Fruit fly (Drosophila melanogaster) whole organism, embryonic: ENCODE measurements around the gene unc-4.

Experiments used
- Adf1 ChIP-seq: fragments of 200-800 bp; sonication (Bioruptor generic); IDR thresholded peaks from 2 replicates; pipeline ENCODE4 v1.3.6; 2022; ENCODE audit warnings: missing biosample characterization, missing genetic modification characterization
- Atf6 ChIP-seq: fragments of 200-800 bp; sonication (Bioruptor generic); IDR thresholded peaks from 2 replicates; pipeline ENCODE4 v1.3.6; 2022; ENCODE audit warnings: missing biosample characterization, missing genetic modification characterization
- CG10321 ChIP-seq: fragments of 200-800 bp; sonication (Bioruptor generic); IDR thresholded peaks from 2 replicates; pipeline ENCODE4 v1.3.6; 2022; ENCODE audit warnings: missing biosample characterization, missing genetic modification characterization
- CG11504 ChIP-seq: fragments of 200-800 bp; sonication (Bioruptor generic); optimal IDR thresholded peaks from 3 replicates; lab custom pipeline; 2019; ENCODE audit warnings: missing biosample characterization, mild to moderate bottlenecking, missing genetic modification characterization, moderate library complexity
- CG11695 ChIP-seq: fragments of 200-800 bp; sonication (Bioruptor generic); IDR thresholded peaks from 3 replicates; pipeline ENCODE4 v1.3.6; 2022; ENCODE audit warnings: missing biosample characterization, missing genetic modification characterization
- CG11723 ChIP-seq: fragments of 200-800 bp; sonication (Bioruptor generic); optimal IDR thresholded peaks from 2 replicates; lab custom pipeline; 2017; ENCODE audit warnings: missing biosample characterization, mild to moderate bottlenecking, missing genetic modification characterization
- CG1233 ChIP-seq: fragments of 200-800 bp; sonication (Bioruptor generic); optimal IDR thresholded peaks from 4 replicates; lab custom pipeline; 2018; ENCODE audit warnings: missing biosample characterization, mild to moderate bottlenecking, missing genetic modification characterization
- CG13123 ChIP-seq: fragments of 200-800 bp; sonication (Bioruptor generic); optimal IDR thresholded peaks from 2 replicates; lab custom pipeline; 2016; ENCODE audit warnings: missing biosample characterization, missing genetic modification characterization
- CG13624 ChIP-seq: fragments of 200-800 bp; sonication (Bioruptor generic); optimal IDR thresholded peaks from 2 replicates; lab custom pipeline; 2016; ENCODE audit warnings: missing biosample characterization, missing genetic modification characterization
- CG17385 ChIP-seq: fragments of 200-800 bp; sonication (Bioruptor generic); optimal IDR thresholded peaks from 3 replicates; lab custom pipeline; 2018; ENCODE audit warnings: missing biosample characterization, mild to moderate bottlenecking, missing genetic modification characterization
- CG17829 ChIP-seq: fragments of 200-800 bp; optimal IDR thresholded peaks from 2 replicates; lab custom pipeline; 2019; ENCODE audit warnings: missing biosample characterization, mild to moderate bottlenecking, missing genetic modification characterization, moderate library complexity
- CG1832 ChIP-seq: fragments of 200-800 bp; sonication (Bioruptor generic); optimal IDR thresholded peaks from 2 replicates; lab custom pipeline; 2017; ENCODE audit warnings: missing biosample characterization, mild to moderate bottlenecking, missing genetic modification characterization, inconsistent platforms
- CG18764 ChIP-seq: fragments of 200-800 bp; sonication (Bioruptor generic); optimal IDR thresholded peaks from 3 replicates; lab custom pipeline; 2016; ENCODE audit warnings: missing biosample characterization, missing genetic modification characterization
- CG33213 ChIP-seq: fragments of 200-800 bp; sonication (Bioruptor generic); optimal IDR thresholded peaks from 3 replicates; lab custom pipeline; 2016; ENCODE audit warnings: missing biosample characterization, missing genetic modification characterization
- CG3407 ChIP-seq: fragments of 200-800 bp; sonication (Bioruptor generic); optimal IDR thresholded peaks from 2 replicates; lab custom pipeline; 2018; ENCODE audit warnings: missing biosample characterization, mild to moderate bottlenecking, missing genetic modification characterization
- CG42726 ChIP-seq: fragments of 200-800 bp; sonication (Bioruptor generic); IDR thresholded peaks from 2 replicates; pipeline ENCODE4 v1.3.6; 2022; ENCODE audit warnings: missing biosample characterization, missing genetic modification characterization; ENCODE audit not compliant: partially characterized antibody
- CG4328 ChIP-seq: fragments of 200-800 bp; sonication (Bioruptor generic); optimal IDR thresholded peaks from 3 replicates; lab custom pipeline; 2017; ENCODE audit warnings: missing biosample characterization, missing genetic modification reagents, missing genetic modification characterization
- CG7357 ChIP-seq: fragments of 200-800 bp; sonication (Bioruptor generic); IDR thresholded peaks from 3 replicates; pipeline ENCODE4 v1.3.6; 2022; ENCODE audit warnings: missing biosample characterization, missing genetic modification characterization
- CG7839 ChIP-seq: fragments of 200-800 bp; sonication (Bioruptor generic); optimal IDR thresholded peaks from 3 replicates; lab custom pipeline; 2018; ENCODE audit warnings: missing biosample characterization, mild to moderate bottlenecking, missing genetic modification characterization, moderate library complexity
- CoRest ChIP-seq: fragments of 200-800 bp; sonication (Bioruptor generic); optimal IDR thresholded peaks from 3 replicates; lab custom pipeline; 2018; ENCODE audit warnings: missing biosample characterization, mild to moderate bottlenecking, missing genetic modification characterization, moderate library complexity
- Dad ChIP-seq: fragments of 200-800 bp; sonication (Bioruptor generic); optimal IDR thresholded peaks from 3 replicates; lab custom pipeline; 2016; ENCODE audit warnings: missing biosample characterization, missing genetic modification characterization
- ERR ChIP-seq: fragments of 200-800 bp; sonication (Bioruptor generic); optimal IDR thresholded peaks from 2 replicates; lab custom pipeline; 2016; ENCODE audit warnings: missing biosample characterization, missing genetic modification characterization
- Gug ChIP-seq: fragments of 200-800 bp; sonication (Bioruptor generic); IDR thresholded peaks from 4 replicates; pipeline ENCODE4 v1.3.6; 2022; ENCODE audit warnings: missing biosample characterization, missing genetic modification characterization
- HmgZ ChIP-seq: fragments of 200-800 bp; sonication (Bioruptor generic); optimal IDR thresholded peaks from 2 replicates; lab custom pipeline; 2018; ENCODE audit warnings: missing biosample characterization, mild to moderate bottlenecking, missing genetic modification characterization
- Nf-YC ChIP-seq: fragments of 200-800 bp; optimal IDR thresholded peaks from 3 replicates; lab custom pipeline; 2019; ENCODE audit warnings: missing biosample characterization, mild to moderate bottlenecking, missing genetic modification characterization, moderate library complexity
- Opbp ChIP-seq: fragments of 200-800 bp; sonication (Bioruptor generic); IDR thresholded peaks from 3 replicates; pipeline ENCODE4 v1.3.6; 2022; ENCODE audit warnings: missing biosample characterization, missing genetic modification characterization; ENCODE audit not compliant: partially characterized antibody
- PHDP ChIP-seq: fragments of 200-800 bp; sonication (Bioruptor generic); optimal IDR thresholded peaks from 3 replicates; lab custom pipeline; 2018; ENCODE audit warnings: missing biosample characterization, mild to moderate bottlenecking, missing genetic modification characterization, moderate library complexity
- Rfx ChIP-seq: fragments of 200-800 bp; sonication (Bioruptor generic); IDR thresholded peaks from 2 replicates; pipeline ENCODE4 v1.3.6; 2022; ENCODE audit warnings: missing biosample characterization, missing genetic modification characterization
- Scr ChIP-seq: fragments of 200-800 bp; sonication (Bioruptor generic); IDR thresholded peaks from 2 replicates; pipeline ENCODE4 v1.3.6; 2022; ENCODE audit warnings: missing biosample characterization, missing genetic modification characterization; ENCODE audit not compliant: partially characterized antibody
- Sin3A ChIP-seq: fragments of >200 bp; optimal IDR thresholded peaks from 2 replicates; lab custom pipeline; 2018
- Stat92E ChIP-seq, 3 experiments: fragments of >200 bp in 2 of 3; fragments of 200-800 bp in 1 of 3; sonication (Bioruptor generic) in 1 of 3; optimal IDR thresholded peaks; 2 replicates each; lab custom pipeline; 2017 to 2019; ENCODE audit warnings: missing biosample characterization in 3 of 3, missing genetic modification characterization in 3 of 3, mild to moderate bottlenecking in 1 of 3, moderate library complexity in 1 of 3
- Trl ChIP-seq, 3 experiments: fragments of >200 bp in 2 of 3; fragments of 200-800 bp in 1 of 3; sonication (Bioruptor generic) in 1 of 3; optimal IDR thresholded peaks; 2 replicates in 1 of 3; 3 replicates in 2 of 3; lab custom pipeline; 2016 to 2017; ENCODE audit warnings: missing biosample characterization in 1 of 3, missing genetic modification characterization in 1 of 3
- Vsx1 ChIP-seq: fragments of 200-800 bp; sonication (Bioruptor generic); optimal IDR thresholded peaks from 2 replicates; lab custom pipeline; 2017; ENCODE audit warnings: missing biosample characterization, mild to moderate bottlenecking, missing genetic modification characterization, missing genetic modification reagents
- YL-1 ChIP-seq: fragments of 200-800 bp; sonication (Bioruptor generic); optimal IDR thresholded peaks from 3 replicates; lab custom pipeline; 2017; ENCODE audit warnings: missing biosample characterization, mild to moderate bottlenecking, missing genetic modification characterization
- ase ChIP-seq: fragments of 200-800 bp; sonication (Bioruptor generic); IDR thresholded peaks from 3 replicates; pipeline ENCODE4 v1.3.6; 2022; ENCODE audit warnings: missing biosample characterization, missing genetic modification characterization
- ato ChIP-seq: fragments of 200-800 bp; sonication (Bioruptor generic); IDR thresholded peaks from 2 replicates; pipeline ENCODE4 v1.3.6; 2022; ENCODE audit warnings: missing biosample characterization, missing genetic modification characterization; ENCODE audit not compliant: partially characterized antibody
- chn ChIP-seq: fragments of 200-800 bp; sonication (Bioruptor generic); optimal IDR thresholded peaks from 2 replicates; lab custom pipeline; 2016; ENCODE audit warnings: missing biosample characterization, missing genetic modification characterization
- crol ChIP-seq: fragments of 200-800 bp; sonication (Bioruptor generic); IDR thresholded peaks from 2 replicates; pipeline ENCODE4 v1.3.6; 2022; ENCODE audit warnings: missing biosample characterization, missing genetic modification characterization
- dm ChIP-seq: fragments of 200-800 bp; sonication (Bioruptor generic); optimal IDR thresholded peaks from 3 replicates; lab custom pipeline; 2016; ENCODE audit warnings: missing biosample characterization, missing genetic modification characterization
- fd96Cb ChIP-seq: fragments of 200-800 bp; sonication (Bioruptor generic); optimal IDR thresholded peaks from 2 replicates; lab custom pipeline; 2018; ENCODE audit warnings: missing biosample characterization, mild to moderate bottlenecking, missing genetic modification characterization, moderate library complexity
- nmo ChIP-seq: fragments of 200-800 bp; sonication (Bioruptor generic); optimal IDR thresholded peaks from 2 replicates; lab custom pipeline; 2018; ENCODE audit warnings: missing biosample characterization, mild to moderate bottlenecking, missing genetic modification characterization, moderate library complexity
- onecut ChIP-seq: fragments of 200-800 bp; sonication (Bioruptor generic); IDR thresholded peaks from 2 replicates; pipeline ENCODE4 v1.3.6; 2022; ENCODE audit warnings: missing biosample characterization, missing genetic modification characterization
- schlank ChIP-seq: fragments of 200-800 bp; sonication (Bioruptor generic); optimal IDR thresholded peaks from 2 replicates; lab custom pipeline; 2018; ENCODE audit warnings: missing biosample characterization, mild to moderate bottlenecking, missing genetic modification characterization
- sens ChIP-seq: fragments of 200-800 bp; sonication (Bioruptor generic); peaks from one replicate; lab custom pipeline; 2016; ENCODE audit warnings: missing biosample characterization, missing genetic modification characterization
- sens-2 ChIP-seq: fragments of 200-800 bp; sonication (Bioruptor generic); IDR thresholded peaks from 2 replicates; pipeline ENCODE4 v1.3.6; 2022; ENCODE audit warnings: missing biosample characterization, missing genetic modification characterization
- stc ChIP-seq: fragments of 200-800 bp; sonication (Bioruptor generic); IDR thresholded peaks from 2 replicates; pipeline ENCODE4 v1.3.6; 2022; ENCODE audit warnings: missing biosample characterization, missing genetic modification characterization
- twi ChIP-seq: fragments of 200-800 bp; optimal IDR thresholded peaks from 2 replicates; lab custom pipeline; 2019; ENCODE audit warnings: missing biosample characterization, mild to moderate bottlenecking, missing genetic modification characterization, moderate library complexity
- vvl ChIP-seq: fragments of 200-800 bp; sonication (Bioruptor generic); IDR thresholded peaks from 2 replicates; pipeline ENCODE4 v1.3.6; 2022; ENCODE audit warnings: missing biosample characterization, missing genetic modification characterization
- wor ChIP-seq: fragments of 200-800 bp; sonication (Bioruptor generic); IDR thresholded peaks from 2 replicates; pipeline ENCODE4 v1.3.6; 2022; ENCODE audit warnings: missing biosample characterization, missing genetic modification characterization
- zen ChIP-seq: fragments of 200-800 bp; sonication (Bioruptor generic); optimal IDR thresholded peaks from 3 replicates; lab custom pipeline; 2018; ENCODE audit warnings: missing biosample characterization, mild to moderate bottlenecking, missing genetic modification characterization, moderate library complexity

unc-4 gene

DNA sequence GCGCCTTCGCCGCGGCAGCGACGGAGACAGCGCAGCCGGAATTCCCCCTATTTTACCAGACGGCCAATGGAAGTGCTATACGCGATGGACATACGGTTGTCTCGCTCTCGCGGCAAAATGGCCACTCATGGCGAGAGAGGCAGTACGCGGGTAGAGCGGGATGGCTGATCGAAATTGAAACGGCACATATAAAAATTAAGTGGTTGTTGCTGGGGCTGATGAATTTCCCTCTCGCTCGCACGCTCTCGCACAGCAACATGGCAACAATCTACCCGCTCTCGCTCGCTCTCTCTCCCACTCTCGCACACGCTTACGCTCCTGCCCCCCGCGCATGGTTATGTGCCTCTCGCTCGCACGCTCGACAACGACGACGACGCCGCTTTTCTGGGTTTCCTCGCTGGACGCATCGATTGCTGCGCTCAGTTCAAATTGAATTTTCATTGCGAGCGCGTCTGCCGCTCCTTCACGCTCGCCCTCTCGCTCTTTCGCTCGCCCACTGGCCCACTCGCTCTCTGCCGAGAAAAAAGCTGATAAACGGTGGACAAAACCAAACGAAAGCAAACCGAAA is at the start of gene unc-4 (continued):
- TF ChIP-seq stc (GFP tag; lab: Robert Waterston, UW) (peak; percentile 17; the same call in 1 of the 2 replicates), Scr (GFP tag; lab: Robert Waterston, UW) (peak; percentile 46; the same call in 1 of the 2 replicates), YL-1 (no peak), Dad (GFP tag; lab: Kevin White, UChicago) (no peak), HmgZ (tag; lab: Kevin White, UChicago) (peak; percentile 45), CG18764 (GFP tag; lab: Kevin White, UChicago) (no peak), CG1233 (GFP tag; lab: Kevin White, UChicago) (no peak), CG13123 (GFP tag; lab: Kevin White, UChicago) (no peak), twi (tag; lab: Kevin White, UChicago) (peak; percentile 36), CoRest (peak; percentile 81), CG11723 (GFP tag; lab: Kevin White, UChicago) (no peak), CG7357 (no peak), Stat92E (GFP tag; optimal IDR thresholded peaks at IDR 0.05; lab: Kevin White, UChicago) (peak in 1 of 3 experiments; percentile 43), wor (GFP tag; lab: Robert Waterston, UW) (no peak), CG17829 (tag; lab: Kevin White, UChicago) (peak; percentile 35), ato (GFP tag; lab: Robert Waterston, UW) (0 out of 2 replicates have a peak, but pooled peaks have one; percentile 16), Sin3A (no peak), sens-2 (GFP tag; lab: Robert Waterston, UW) (no peak), CG10321 (GFP tag; lab: Robert Waterston, UW) (peak; percentile 99), Trl (optimal IDR thresholded peaks at IDR 0.05; lab: Kevin White, UChicago) (peak; percentile 61 to 77), Trl (GFP tag; optimal IDR thresholded peaks at IDR 0.05; lab: Kevin White, UChicago) (no peak), vvl (GFP tag; lab: Robert Waterston, UW) (peak; percentile 64), onecut (GFP tag; lab: Robert Waterston, UW) (peak; percentile 54), ERR (GFP tag; lab: Kevin White, UChicago) (no peak), dm (GFP tag; lab: Kevin White, UChicago) (no peak), Gug (GFP tag; lab: Robert Waterston, UW) (no peak), CG33213 (no peak), CG3407 (peak; percentile 44), Rfx (peak; percentile 45; the same call in 1 of the 2 replicates), nmo (GFP tag; lab: Kevin White, UChicago) (peak; percentile 68), PHDP (tag; lab: Kevin White, UChicago) (no peak), CG17385 (peak; percentile 24), CG13624 (GFP tag; lab: Kevin White, UChicago) (peak; percentile 13), CG11695 (GFP tag; lab: Robert Waterston, UW) (no peak), CG1832 (peak; percentile 100), CG4328 (no peak), ase (GFP tag; lab: Robert Waterston, UW) (no peak), CG11504 (tag; lab: Kevin White, UChicago) (no peak), Adf1 (GFP tag; lab: Robert Waterston, UW) (peak; percentile 97), sens (GFP tag; lab: Kevin White, UChicago) (peak; percentile 74), Opbp (GFP tag; lab: Robert Waterston, UW) (peak; percentile 11; the same call in 1 of the 3 replicates), CG42726 (GFP tag; lab: Robert Waterston, UW) (peak; percentile 40; the same call in 1 of the 2 replicates), chn (GFP tag; lab: Kevin White, UChicago) (peak; percentile 28), schlank (tag; lab: Kevin White, UChicago) (no peak), Vsx1 (GFP tag; lab: Kevin White, UChicago) (peak; percentile 34), Nf-YC (tag; lab: Kevin White, UChicago) (peak; percentile 100), zen (tag; lab: Kevin White, UChicago) (peak; percentile 19), crol (GFP tag; lab: Robert Waterston, UW) (peak; percentile 98), fd96Cb (tag; lab: Kevin White, UChicago) (no peak), Atf6 (no peak), CG7839 (no peak)
